Fruit fly (Drosophila melanogaster) whole organism, pupa: ENCODE measurements around the gene CrebA.
A peak's percentile ranks its signal among the peaks of the same experiment; 100 is the strongest.

Experiments used
- CG10348 ChIP-seq: fragments of 200-800 bp; sonication (Bioruptor generic); IDR thresholded peaks from 2 replicates; pipeline ENCODE4 v1.3.6; 2022; ENCODE audit warnings: missing biosample characterization, missing genetic modification characterization
- CG12605 ChIP-seq: fragments of 200-800 bp; sonication (Bioruptor generic); IDR thresholded peaks from 2 replicates; pipeline ENCODE4 v1.3.6; 2022; ENCODE audit warnings: missing biosample characterization, missing genetic modification characterization
- CG13204 ChIP-seq: fragments of 200-800 bp; sonication (Bioruptor generic); optimal IDR thresholded peaks from 2 replicates; lab custom pipeline; 2018; ENCODE audit warnings: missing biosample characterization, mild to moderate bottlenecking, missing genetic modification characterization, moderate library complexity
- CG14655 ChIP-seq: fragments of 200-800 bp; sonication (Bioruptor generic); optimal IDR thresholded peaks from 3 replicates; lab custom pipeline; 2017; ENCODE audit warnings: mild to moderate bottlenecking, missing biosample characterization, missing genetic modification reagents, missing genetic modification characterization
- CG15710 ChIP-seq: fragments of 200-800 bp; sonication (Bioruptor generic); optimal IDR thresholded peaks from 2 replicates; lab custom pipeline; 2018; ENCODE audit warnings: missing biosample characterization, mild to moderate bottlenecking, missing genetic modification characterization, moderate library complexity
- CG17806 ChIP-seq: fragments of 200-800 bp; sonication (Bioruptor generic); optimal IDR thresholded peaks from 2 replicates; lab custom pipeline; 2018; ENCODE audit warnings: missing biosample characterization, mild to moderate bottlenecking, missing genetic modification characterization, moderate library complexity
- CG32121 ChIP-seq: fragments of 200-800 bp; sonication (Bioruptor generic); IDR thresholded peaks from 2 replicates; pipeline ENCODE4 v1.3.6; 2022; ENCODE audit warnings: missing biosample characterization, missing genetic modification characterization
- CG34367 ChIP-seq: fragments of 200-800 bp; sonication (Bioruptor generic); optimal IDR thresholded peaks from 2 replicates; lab custom pipeline; 2018; ENCODE audit warnings: missing biosample characterization, mild to moderate bottlenecking, missing genetic modification characterization
- CG4496 ChIP-seq: fragments of 200-800 bp; sonication (Bioruptor generic); IDR thresholded peaks from 3 replicates; pipeline ENCODE4 v1.3.6; 2022; ENCODE audit warnings: missing biosample characterization, missing genetic modification characterization
- CG8159 ChIP-seq: fragments of 200-800 bp; sonication (Bioruptor generic); optimal IDR thresholded peaks from 3 replicates; lab custom pipeline; 2018; ENCODE audit warnings: missing biosample characterization, mild to moderate bottlenecking, missing genetic modification characterization, moderate library complexity
- CG8301 ChIP-seq: fragments of 200-800 bp; sonication (Bioruptor generic); optimal IDR thresholded peaks from 2 replicates; lab custom pipeline; 2018; ENCODE audit warnings: missing biosample characterization, mild to moderate bottlenecking, missing genetic modification characterization
- CG9948 ChIP-seq: fragments of 200-800 bp; sonication (Bioruptor generic); optimal IDR thresholded peaks from 2 replicates; lab custom pipeline; 2018; ENCODE audit warnings: missing biosample characterization, mild to moderate bottlenecking, missing genetic modification characterization, moderate library complexity
- D1 ChIP-seq: fragments of 200-800 bp; sonication (Bioruptor generic); optimal IDR thresholded peaks from 2 replicates; lab custom pipeline; 2018; ENCODE audit warnings: missing biosample characterization, mild to moderate bottlenecking, missing genetic modification characterization, moderate library complexity
- EcR ChIP-seq: fragments of 200-800 bp; sonication (Bioruptor generic); optimal IDR thresholded peaks from 3 replicates; lab custom pipeline; 2019; ENCODE audit warnings: missing biosample characterization, missing genetic modification characterization, mild to moderate bottlenecking, moderate library complexity, missing genetic modification reagents
- Ets98B ChIP-seq: fragments of 200-800 bp; sonication (Bioruptor generic); IDR thresholded peaks from 2 replicates; pipeline ENCODE4 v1.3.6; 2022; ENCODE audit warnings: missing biosample characterization, missing genetic modification characterization
- Pif1A ChIP-seq: fragments of 200-800 bp; sonication (Bioruptor generic); optimal IDR thresholded peaks from 3 replicates; lab custom pipeline; 2016; ENCODE audit warnings: missing biosample characterization, missing genetic modification characterization
- Pif1B ChIP-seq: fragments of 200-800 bp; sonication (Bioruptor generic); optimal IDR thresholded peaks from 3 replicates; lab custom pipeline; 2016; ENCODE audit warnings: missing biosample characterization, missing genetic modification characterization
- Snoo ChIP-seq: fragments of 200-800 bp; sonication (Bioruptor generic); optimal IDR thresholded peaks from 3 replicates; lab custom pipeline; 2017; ENCODE audit warnings: missing biosample characterization, mild to moderate bottlenecking, missing genetic modification characterization, inconsistent platforms
- fd96Ca ChIP-seq: fragments of 200-800 bp; sonication (Bioruptor generic); IDR thresholded peaks from 3 replicates; pipeline ENCODE4 v1.3.6; 2022; ENCODE audit warnings: missing biosample characterization, missing genetic modification characterization
- gl ChIP-seq: fragments of 200-800 bp; sonication (Bioruptor generic); optimal IDR thresholded peaks from 2 replicates; lab custom pipeline; 2018; ENCODE audit warnings: missing biosample characterization, mild to moderate bottlenecking, missing genetic modification characterization
- rn ChIP-seq: fragments of 200-800 bp; sonication (Bioruptor generic); IDR thresholded peaks from 2 replicates; pipeline ENCODE4 v1.3.6; 2022; ENCODE audit warnings: missing biosample characterization, missing genetic modification characterization

The CrebA gene

dm6 chr3L:15541281-15541680 is 6.1 kb downstream of the CrebA start:
- no peak for TF ChIP-seq Ets98B (GFP tag; lab: Robert Waterston, UW)
- TF ChIP-seq, all 21 proteins: peak for 0

- TF ChIP-seq CG32121 (no peak), CG4496 (GFP tag; lab: Robert Waterston, UW) (0 out of 3 replicates have a peak, but pooled peaks have one; percentile 2), CG15710 (tag; lab: Kevin White, UChicago) (no peak)
- TF ChIP-seq, all 21 proteins: peak for 1
Observed at dm6 chr3L:15543049-15543448, 7.9 kb downstream of the CrebA start.

- no peak for TF ChIP-seq CG13204 (GFP tag; lab: Kevin White, UChicago)
- TF ChIP-seq CG12605 (GFP tag; lab: Robert Waterston, UW), result no peak
- TF ChIP-seq Pif1B, result no peak
- TF ChIP-seq CG34367 (tag; lab: Kevin White, UChicago), result no peak
- no peak for TF ChIP-seq Ets98B (GFP tag; lab: Robert Waterston, UW)
- no peak for TF ChIP-seq CG4496 (GFP tag; lab: Robert Waterston, UW)
- no peak for TF ChIP-seq rn (GFP tag; lab: Robert Waterston, UW)
- TF ChIP-seq fd96Ca (GFP tag; lab: Robert Waterston, UW), result no peak
- no peak for TF ChIP-seq D1 (tag; lab: Kevin White, UChicago)
- TF ChIP-seq gl (tag; lab: Kevin White, UChicago), result no peak
- TF ChIP-seq Snoo (tag; lab: Kevin White, UChicago), result no peak
- no peak for TF ChIP-seq CG8301 (tag; lab: Kevin White, UChicago)
- no peak for TF ChIP-seq CG8159 (tag; lab: Kevin White, UChicago)
- TF ChIP-seq CG9948 (tag; lab: Kevin White, UChicago), result no peak
Observed at dm6 chr3L:15543467-15543866, 8.3 kb downstream of the CrebA start.

dm6 chr3L:15544455-15545415 is 9.5 kb downstream of the CrebA start:
- no peak for TF ChIP-seq CG15710 (tag; lab: Kevin White, UChicago)
- peak; percentile 11; the same call in 1 of the 2 replicates for TF ChIP-seq Ets98B (GFP tag; lab: Robert Waterston, UW)
- TF ChIP-seq rn (GFP tag; lab: Robert Waterston, UW), result no peak
- TF ChIP-seq CG4496 (GFP tag; lab: Robert Waterston, UW), result peak; percentile 15; the same call in 1 of the 3 replicates
- peak; percentile 20 for TF ChIP-seq Pif1A (GFP tag; lab: Kevin White, UChicago)
- no peak for TF ChIP-seq CG32121
- TF ChIP-seq CG8301 (tag; lab: Kevin White, UChicago), result peak; percentile 44
- peak; percentile 60 for TF ChIP-seq CG14655 (GFP tag; lab: Kevin White, UChicago)
- peak; percentile 72 for TF ChIP-seq EcR
- peak; percentile 24 for TF ChIP-seq Snoo (tag; lab: Kevin White, UChicago)

- TF ChIP-seq Pif1A (GFP tag; lab: Kevin White, UChicago) (no peak), Ets98B (GFP tag; lab: Robert Waterston, UW) (no peak), CG32121 (no peak), D1 (tag; lab: Kevin White, UChicago) (no peak), Pif1B (no peak), CG10348 (GFP tag; lab: Robert Waterston, UW) (no peak)
Observed at dm6 chr3L:15547187-15547790, 12.1 kb downstream of the CrebA start.

- TF ChIP-seq EcR, result no peak
- TF ChIP-seq Ets98B (GFP tag; lab: Robert Waterston, UW), result no peak
- no peak for TF ChIP-seq CG14655 (GFP tag; lab: Kevin White, UChicago)
- TF ChIP-seq CG4496 (GFP tag; lab: Robert Waterston, UW), result no peak
Observed at dm6 chr3L:15548843-15549242, 13.6 kb downstream of the CrebA start.

- TF ChIP-seq D1 (tag; lab: Kevin White, UChicago), result peak; percentile 64
- peak; percentile 51 for TF ChIP-seq CG9948 (tag; lab: Kevin White, UChicago)
- no peak for TF ChIP-seq CG17806 (tag; lab: Kevin White, UChicago)
- TF ChIP-seq Ets98B (GFP tag; lab: Robert Waterston, UW), result peak; percentile 94
- TF ChIP-seq CG12605 (GFP tag; lab: Robert Waterston, UW), result peak; percentile 92
- TF ChIP-seq fd96Ca (GFP tag; lab: Robert Waterston, UW), result no peak
- peak; percentile 99 for TF ChIP-seq gl (tag; lab: Kevin White, UChicago)
- peak; percentile 90 for TF ChIP-seq CG8301 (tag; lab: Kevin White, UChicago)
- peak; percentile 89 for TF ChIP-seq Pif1A (GFP tag; lab: Kevin White, UChicago)
- TF ChIP-seq CG15710 (tag; lab: Kevin White, UChicago), result peak; percentile 25
- no peak for TF ChIP-seq Pif1B
- peak; percentile 75 for TF ChIP-seq CG8159 (tag; lab: Kevin White, UChicago)
- no peak for TF ChIP-seq CG13204 (GFP tag; lab: Kevin White, UChicago)
- TF ChIP-seq CG32121, result peak; percentile 93
- TF ChIP-seq CG4496 (GFP tag; lab: Robert Waterston, UW), result peak; percentile 96
- peak; percentile 94 for TF ChIP-seq CG14655 (GFP tag; lab: Kevin White, UChicago)
- TF ChIP-seq Snoo (tag; lab: Kevin White, UChicago), result no peak
- no peak for TF ChIP-seq CG34367 (tag; lab: Kevin White, UChicago)
- TF ChIP-seq EcR, result peak; percentile 44
- TF ChIP-seq CG10348 (GFP tag; lab: Robert Waterston, UW), result no peak
- TF ChIP-seq rn (GFP tag; lab: Robert Waterston, UW), result peak; percentile 82
Observed at dm6 chr3L:15553993-15554644, 18.9 kb downstream of the CrebA start, which contains the start of gene AGO2. AGO2 (plus strand) TSS chr3L:15554113.
